Fruit fly (Drosophila melanogaster) whole organism, adult: ENCODE data around the gene CG32248.

Experiments used
- CG11617 ChIP-seq: fragments of 200-800 bp; sonication (Bioruptor generic); optimal IDR thresholded peaks from 2 replicates; lab custom pipeline; 2017; ENCODE audit warnings: mild to moderate bottlenecking, missing biosample characterization, missing genetic modification reagents, missing genetic modification characterization
- CG14711 ChIP-seq: fragments of 200-800 bp; sonication (Bioruptor generic); optimal IDR thresholded peaks from 2 replicates; lab custom pipeline; 2018; ENCODE audit warnings: missing biosample characterization, mild to moderate bottlenecking, missing genetic modification characterization, moderate library complexity
- CG33017 ChIP-seq: fragments of 200-800 bp; sonication (Bioruptor generic); optimal IDR thresholded peaks from 2 replicates; lab custom pipeline; 2018; ENCODE audit warnings: missing biosample characterization, mild to moderate bottlenecking, missing genetic modification characterization, moderate library complexity
- CG7045 ChIP-seq: fragments of 200-800 bp; sonication (Bioruptor generic); optimal IDR thresholded peaks from 2 replicates; lab custom pipeline; 2017; ENCODE audit warnings: missing biosample characterization, mild to moderate bottlenecking, missing genetic modification characterization
- Crg-1 ChIP-seq: fragments of 200-800 bp; sonication (Bioruptor generic); optimal IDR thresholded peaks from 2 replicates; lab custom pipeline; 2016; ENCODE audit warnings: missing biosample characterization, missing genetic modification characterization
- Mnt ChIP-seq: fragments of 200-800 bp; sonication (Bioruptor generic); optimal IDR thresholded peaks from 2 replicates; lab custom pipeline; 2016; ENCODE audit warnings: missing biosample characterization, mild to moderate bottlenecking, missing genetic modification characterization
- bab1 ChIP-seq: fragments of 200-800 bp; sonication (Bioruptor generic); optimal IDR thresholded peaks from 3 replicates; lab custom pipeline; 2019; ENCODE audit warnings: missing biosample characterization, mild to moderate bottlenecking, missing genetic modification characterization, moderate library complexity
- pad ChIP-seq: fragments of 200-800 bp; sonication (Bioruptor generic); optimal IDR thresholded peaks from 3 replicates; lab custom pipeline; 2017; ENCODE audit warnings: missing biosample characterization, missing genetic modification characterization, mild to moderate bottlenecking, moderate library complexity, missing genetic modification reagents

DNA sequence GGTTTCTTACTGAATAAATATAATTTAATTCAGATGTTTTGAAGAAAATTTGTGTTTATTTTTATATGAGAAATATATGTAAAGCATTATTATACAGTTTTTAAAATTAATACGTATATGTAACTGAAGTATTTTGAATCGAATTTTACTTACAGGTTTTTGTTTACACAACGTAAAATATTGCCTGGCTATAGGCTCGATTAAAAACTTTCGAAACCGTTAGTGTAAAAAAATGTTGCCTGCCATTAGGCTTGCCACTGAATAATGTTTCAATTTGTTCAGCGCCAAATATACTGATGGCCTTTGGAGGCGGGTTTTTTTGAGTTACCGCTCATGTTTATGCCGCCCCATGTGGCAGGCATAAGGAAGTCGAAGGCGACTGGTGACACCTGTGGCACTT is 45.0 kb upstream of the CG32248 start:
- TF ChIP-seq CG7045 (GFP tag; lab: Kevin White, UChicago) (no peak), CG11617 (GFP tag; lab: Kevin White, UChicago) (no peak), Crg-1 (GFP tag; lab: Kevin White, UChicago) (no peak), CG14711 (tag; lab: Kevin White, UChicago) (no peak), pad (GFP tag; lab: Kevin White, UChicago) (no peak), Mnt (GFP tag; lab: Kevin White, UChicago) (no peak), bab1 (GFP tag; lab: Kevin White, UChicago) (no peak), CG33017 (tag; lab: Kevin White, UChicago) (no peak)
